Fruit fly (Drosophila melanogaster) whole organism, adult: ENCODE data around the gene CG1572.

Experiments used
- CG11617 ChIP-seq: fragments of 200-800 bp; sonication (Bioruptor generic); optimal IDR thresholded peaks from 2 replicates; lab custom pipeline; 2017; ENCODE audit warnings: mild to moderate bottlenecking, missing biosample characterization, missing genetic modification reagents, missing genetic modification characterization
- CG12768 ChIP-seq: fragments of 200-800 bp; sonication (Bioruptor generic); optimal IDR thresholded peaks from 2 replicates; lab custom pipeline; 2017; ENCODE audit warnings: missing biosample characterization, missing genetic modification characterization, mild to moderate bottlenecking, moderate library complexity, missing genetic modification reagents
- CG14711 ChIP-seq: fragments of 200-800 bp; sonication (Bioruptor generic); optimal IDR thresholded peaks from 2 replicates; lab custom pipeline; 2018; ENCODE audit warnings: missing biosample characterization, mild to moderate bottlenecking, missing genetic modification characterization, moderate library complexity
- CG1620 ChIP-seq: fragments of 200-800 bp; sonication (Bioruptor generic); optimal IDR thresholded peaks from 2 replicates; lab custom pipeline; 2016; ENCODE audit warnings: missing biosample characterization, missing genetic modification characterization
- CG33017 ChIP-seq: fragments of 200-800 bp; sonication (Bioruptor generic); optimal IDR thresholded peaks from 2 replicates; lab custom pipeline; 2018; ENCODE audit warnings: missing biosample characterization, mild to moderate bottlenecking, missing genetic modification characterization, moderate library complexity
- CG5204 ChIP-seq: fragments of 200-800 bp; sonication (Bioruptor generic); optimal IDR thresholded peaks from 2 replicates; lab custom pipeline; 2016; ENCODE audit warnings: missing biosample characterization, missing genetic modification characterization
- CG7045 ChIP-seq: fragments of 200-800 bp; sonication (Bioruptor generic); optimal IDR thresholded peaks from 2 replicates; lab custom pipeline; 2017; ENCODE audit warnings: missing biosample characterization, mild to moderate bottlenecking, missing genetic modification characterization
- CG7101 ChIP-seq: fragments of 200-800 bp; sonication (Bioruptor generic); optimal IDR thresholded peaks from 2 replicates; lab custom pipeline; 2018; ENCODE audit warnings: missing biosample characterization, mild to moderate bottlenecking, missing genetic modification characterization, moderate library complexity
- Clk ChIP-seq: fragments of 200-800 bp; sonication (Bioruptor generic); optimal IDR thresholded peaks from 2 replicates; lab custom pipeline; 2017; ENCODE audit warnings: missing biosample characterization, missing genetic modification characterization
- Crg-1 ChIP-seq: fragments of 200-800 bp; sonication (Bioruptor generic); optimal IDR thresholded peaks from 2 replicates; lab custom pipeline; 2016; ENCODE audit warnings: missing biosample characterization, missing genetic modification characterization
- Hr96 ChIP-seq: fragments of 200-800 bp; sonication (Bioruptor generic); optimal IDR thresholded peaks from 2 replicates; lab custom pipeline; 2016; ENCODE audit warnings: missing biosample characterization, missing genetic modification characterization
- Mnt ChIP-seq: fragments of 200-800 bp; sonication (Bioruptor generic); optimal IDR thresholded peaks from 2 replicates; lab custom pipeline; 2016; ENCODE audit warnings: missing biosample characterization, mild to moderate bottlenecking, missing genetic modification characterization
- bab1 ChIP-seq: fragments of 200-800 bp; sonication (Bioruptor generic); optimal IDR thresholded peaks from 3 replicates; lab custom pipeline; 2019; ENCODE audit warnings: missing biosample characterization, mild to moderate bottlenecking, missing genetic modification characterization, moderate library complexity
- cic ChIP-seq: fragments of 200-800 bp; sonication (Bioruptor generic); optimal IDR thresholded peaks from 2 replicates; lab custom pipeline; 2017; ENCODE audit warnings: missing biosample characterization, mild to moderate bottlenecking, missing genetic modification characterization, moderate library complexity
- cnc ChIP-seq, 2 experiments: fragments of >200 bp; optimal IDR thresholded peaks; 2 replicates each; lab custom pipeline; 2017
- kay ChIP-seq: fragments of 200-800 bp; sonication (Bioruptor generic); peaks from one replicate; lab custom pipeline; 2016; ENCODE audit warnings: missing biosample characterization, missing genetic modification characterization, borderline replicate concordance
- ovo ChIP-seq: fragments of 200-800 bp; sonication (Bioruptor generic); optimal IDR thresholded peaks from 2 replicates; lab custom pipeline; 2016; ENCODE audit warnings: missing biosample characterization, missing genetic modification characterization
- pad ChIP-seq: fragments of 200-800 bp; sonication (Bioruptor generic); optimal IDR thresholded peaks from 3 replicates; lab custom pipeline; 2017; ENCODE audit warnings: missing biosample characterization, missing genetic modification characterization, mild to moderate bottlenecking, moderate library complexity, missing genetic modification reagents
- tj ChIP-seq: fragments of 200-800 bp; sonication (Bioruptor generic); optimal IDR thresholded peaks from 3 replicates; lab custom pipeline; 2017; ENCODE audit warnings: missing biosample characterization, mild to moderate bottlenecking, missing genetic modification characterization, moderate library complexity
- toe ChIP-seq: fragments of 200-800 bp; sonication (Bioruptor generic); optimal IDR thresholded peaks from 2 replicates; lab custom pipeline; 2016; ENCODE audit warnings: missing biosample characterization, missing genetic modification characterization

CG1572 gene

DNA sequence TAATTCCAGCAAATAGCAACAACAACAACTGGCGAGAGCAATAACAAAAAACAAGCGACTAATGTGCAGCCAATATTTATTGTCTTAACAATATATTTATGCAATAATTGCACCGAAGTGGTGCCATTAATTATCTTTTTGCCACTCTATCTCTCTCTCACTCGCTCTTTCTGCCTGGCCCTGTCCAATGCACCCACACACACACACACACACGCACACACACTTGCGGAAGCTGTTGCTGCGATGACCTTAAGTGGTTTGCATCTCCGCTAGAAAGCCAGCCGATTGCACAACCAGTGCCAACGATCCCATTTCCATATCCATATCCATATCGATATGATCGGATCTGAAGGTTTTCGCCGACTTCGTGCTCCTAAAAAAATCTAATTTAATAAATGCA is 38.2 kb downstream of the CG1572 start:
- no peak for TF ChIP-seq tj (GFP tag; lab: Kevin White, UChicago)
- no peak for TF ChIP-seq CG12768 (GFP tag; lab: Kevin White, UChicago)
- TF ChIP-seq kay = no peak

DNA sequence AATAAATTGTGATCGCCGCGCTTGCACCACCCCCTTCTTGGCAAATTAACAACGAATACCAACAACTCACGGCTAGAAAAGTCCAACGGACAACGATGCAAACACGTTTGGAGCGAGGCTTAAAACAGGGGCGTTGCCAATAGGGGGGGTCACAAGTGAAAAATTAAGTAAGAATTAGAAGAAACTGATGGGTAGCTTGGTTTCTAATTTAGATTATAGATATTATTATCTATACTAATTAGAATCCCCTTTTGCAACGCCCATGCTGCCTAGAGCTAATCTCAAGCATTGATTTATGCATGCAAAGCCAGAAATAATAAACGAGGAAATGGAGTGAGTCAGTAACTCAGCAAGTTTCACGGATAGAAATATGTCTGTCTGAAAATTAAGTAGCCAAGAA is 40.0 kb downstream of the CG1572 start:
- TF ChIP-seq CG7101 (tag; lab: Kevin White, UChicago) (peak; percentile 76), tj (GFP tag; lab: Kevin White, UChicago) (peak; percentile 66), Mnt (GFP tag; lab: Kevin White, UChicago) (peak; percentile 18), CG7045 (peak; percentile 58), CG12768 (GFP tag; lab: Kevin White, UChicago) (peak; percentile 45), ovo (peak; percentile 4), kay (no peak), CG1620 (peak; percentile 8), toe (GFP tag; lab: Kevin White, UChicago) (no peak), bab1 (peak; percentile 43), Clk (peak; percentile 4), pad (GFP tag; lab: Kevin White, UChicago) (peak; percentile 18), Crg-1 (GFP tag; lab: Kevin White, UChicago) (no peak), CG11617 (no peak), CG14711 (tag; lab: Kevin White, UChicago) (peak; percentile 65)

DNA sequence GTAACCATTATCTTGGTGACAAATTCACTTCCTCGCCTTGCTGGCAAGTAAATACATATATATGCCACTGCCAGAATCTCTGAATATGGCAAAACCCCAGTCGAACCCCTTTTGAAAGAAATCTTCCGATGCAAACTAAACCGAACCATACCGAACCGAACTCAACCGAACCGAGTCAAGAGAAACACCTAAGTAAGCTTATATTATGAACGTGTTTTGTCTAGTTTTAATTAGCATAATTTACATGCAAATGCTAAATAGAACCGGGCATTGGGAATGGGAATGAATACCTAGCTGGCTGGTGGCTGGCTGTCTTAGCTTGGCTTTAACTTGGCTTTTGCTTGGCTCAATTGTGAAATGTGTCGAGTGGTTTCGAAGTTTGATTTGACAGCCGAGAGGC is 41.2 kb downstream of the CG1572 start:
- TF ChIP-seq CG5204 (GFP tag; lab: Kevin White, UChicago) = no peak
- TF ChIP-seq CG33017 = no peak
- TF ChIP-seq toe (GFP tag; lab: Kevin White, UChicago) = no peak
- TF ChIP-seq tj (GFP tag; lab: Kevin White, UChicago) = no peak
- no peak for TF ChIP-seq Hr96
- no peak for TF ChIP-seq CG11617
- no peak for TF ChIP-seq CG7045
- TF ChIP-seq CG12768 (GFP tag; lab: Kevin White, UChicago) = no peak
- no peak for TF ChIP-seq bab1
- TF ChIP-seq Clk = no peak
- no peak for TF ChIP-seq CG1620
- no peak for TF ChIP-seq ovo
- TF ChIP-seq cic (GFP tag; lab: Kevin White, UChicago) = no peak
- no peak for TF ChIP-seq Crg-1 (GFP tag; lab: Kevin White, UChicago)

DNA sequence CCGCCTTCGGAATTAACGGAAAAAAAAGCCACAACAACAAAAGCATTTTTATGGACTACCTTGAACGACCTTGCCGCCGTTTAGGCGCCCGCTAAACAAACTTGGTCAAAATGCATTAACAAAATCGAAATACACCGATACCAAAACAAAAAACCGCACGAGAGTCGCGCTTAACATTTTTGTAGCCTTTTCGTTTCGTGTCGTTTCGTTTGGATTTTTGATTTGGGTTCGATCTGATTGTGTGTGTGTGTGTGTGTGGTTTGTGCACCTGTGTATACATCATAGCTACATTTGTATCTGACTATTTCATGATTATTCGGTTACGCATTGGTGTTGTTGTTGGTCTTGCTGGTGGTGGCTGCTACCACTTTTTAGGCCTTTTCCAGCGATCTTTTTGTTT is 42.9 kb downstream of the CG1572 start:
- TF ChIP-seq CG12768 (GFP tag; lab: Kevin White, UChicago) (no peak), cic (GFP tag; lab: Kevin White, UChicago) (no peak), cnc (optimal IDR thresholded peaks at IDR 0.05; lab: Kevin White, UChicago) (no peak), CG11617 (no peak), tj (GFP tag; lab: Kevin White, UChicago) (no peak), Mnt (GFP tag; lab: Kevin White, UChicago) (no peak), toe (GFP tag; lab: Kevin White, UChicago) (no peak), CG5204 (GFP tag; lab: Kevin White, UChicago) (no peak), Hr96 (no peak), CG7101 (tag; lab: Kevin White, UChicago) (no peak), Crg-1 (GFP tag; lab: Kevin White, UChicago) (no peak), bab1 (no peak), pad (GFP tag; lab: Kevin White, UChicago) (no peak)

DNA sequence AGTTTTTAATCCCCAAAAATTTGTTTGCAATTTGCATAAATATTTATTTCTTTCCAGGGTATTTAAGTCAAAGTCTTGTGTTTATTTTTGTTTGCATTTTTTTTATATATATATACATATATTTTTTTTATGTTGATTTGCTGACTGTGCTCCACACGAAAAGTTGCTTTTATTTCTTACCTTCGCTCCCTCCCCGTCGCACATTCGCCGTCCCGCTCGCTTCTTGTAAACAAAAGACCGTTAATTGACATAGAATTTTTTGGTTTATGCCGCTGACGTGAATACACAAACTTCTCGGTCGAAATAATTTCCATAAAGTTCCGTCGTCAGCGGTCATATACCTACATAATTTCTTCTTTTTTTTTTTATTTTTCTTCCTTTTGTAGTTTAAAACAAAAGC is 45.6 kb downstream of the CG1572 start:
- TF ChIP-seq CG12768 (GFP tag; lab: Kevin White, UChicago) = no peak
- TF ChIP-seq tj (GFP tag; lab: Kevin White, UChicago) = peak; percentile 90
- no peak for TF ChIP-seq Clk
- no peak for TF ChIP-seq CG14711 (tag; lab: Kevin White, UChicago)
- TF ChIP-seq Crg-1 (GFP tag; lab: Kevin White, UChicago) = no peak

DNA sequence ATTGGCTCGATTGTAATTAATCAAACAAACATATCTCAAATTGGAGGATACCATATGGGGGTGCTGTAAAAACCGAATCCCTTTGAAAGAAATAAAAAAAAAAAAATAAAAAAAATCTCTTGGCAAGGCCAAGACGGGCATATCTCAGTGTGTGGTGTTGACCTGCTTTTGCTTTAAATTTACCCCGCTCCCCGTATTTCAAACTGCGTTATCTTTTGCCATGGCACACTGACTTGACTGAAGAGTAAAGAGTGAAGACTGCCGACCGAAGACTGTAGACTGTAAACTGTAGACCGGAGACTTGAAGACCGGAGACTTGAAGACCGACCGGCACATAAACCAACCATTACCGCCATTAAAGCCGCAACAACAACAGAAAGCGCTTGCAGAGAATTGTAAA is 46.5 kb downstream of the CG1572 start:
- TF ChIP-seq CG33017 (no peak), tj (GFP tag; lab: Kevin White, UChicago) (no peak), CG7101 (tag; lab: Kevin White, UChicago) (no peak), Hr96 (no peak), cic (GFP tag; lab: Kevin White, UChicago) (no peak), bab1 (no peak), CG14711 (tag; lab: Kevin White, UChicago) (no peak), ovo (no peak)

DNA sequence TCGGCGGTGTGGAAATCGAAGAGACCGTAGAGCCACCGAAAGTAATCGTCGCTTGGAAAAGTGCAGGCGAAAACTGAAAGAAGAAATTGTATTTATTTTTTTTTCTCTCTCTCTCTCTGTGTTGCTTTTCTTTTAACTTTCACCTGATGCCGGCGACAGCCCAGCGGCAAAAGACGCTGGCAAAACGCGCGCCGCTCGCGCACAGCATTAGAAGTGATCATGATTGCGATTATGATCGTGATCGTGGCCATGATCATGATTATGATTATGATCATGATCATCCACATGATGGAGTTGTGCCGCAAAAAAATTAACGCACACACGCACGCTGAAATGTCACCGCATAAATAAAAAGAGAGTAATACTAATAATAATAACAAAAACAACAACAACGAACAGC is 47.2 kb downstream of the CG1572 start:
- no peak for TF ChIP-seq Hr96
- TF ChIP-seq CG11617 = no peak
- no peak for TF ChIP-seq CG5204 (GFP tag; lab: Kevin White, UChicago)
- no peak for TF ChIP-seq kay
- no peak for TF ChIP-seq CG7045
- no peak for TF ChIP-seq bab1
- no peak for TF ChIP-seq pad (GFP tag; lab: Kevin White, UChicago)
- TF ChIP-seq CG1620 = no peak
- TF ChIP-seq cic (GFP tag; lab: Kevin White, UChicago) = no peak
- no peak for TF ChIP-seq ovo
- TF ChIP-seq tj (GFP tag; lab: Kevin White, UChicago) = no peak
- no peak for TF ChIP-seq Crg-1 (GFP tag; lab: Kevin White, UChicago)
- TF ChIP-seq CG12768 (GFP tag; lab: Kevin White, UChicago) = no peak
- TF ChIP-seq CG14711 (tag; lab: Kevin White, UChicago) = no peak
- TF ChIP-seq cnc (optimal IDR thresholded peaks at IDR 0.05; lab: Kevin White, UChicago) = no peak
- TF ChIP-seq Clk = no peak
- no peak for TF ChIP-seq toe (GFP tag; lab: Kevin White, UChicago)
